Worm (Caenorhabditis elegans): Measurements from ENCODE around the gene Y67H2A.7.

Gene Y67H2A.7

DNA sequence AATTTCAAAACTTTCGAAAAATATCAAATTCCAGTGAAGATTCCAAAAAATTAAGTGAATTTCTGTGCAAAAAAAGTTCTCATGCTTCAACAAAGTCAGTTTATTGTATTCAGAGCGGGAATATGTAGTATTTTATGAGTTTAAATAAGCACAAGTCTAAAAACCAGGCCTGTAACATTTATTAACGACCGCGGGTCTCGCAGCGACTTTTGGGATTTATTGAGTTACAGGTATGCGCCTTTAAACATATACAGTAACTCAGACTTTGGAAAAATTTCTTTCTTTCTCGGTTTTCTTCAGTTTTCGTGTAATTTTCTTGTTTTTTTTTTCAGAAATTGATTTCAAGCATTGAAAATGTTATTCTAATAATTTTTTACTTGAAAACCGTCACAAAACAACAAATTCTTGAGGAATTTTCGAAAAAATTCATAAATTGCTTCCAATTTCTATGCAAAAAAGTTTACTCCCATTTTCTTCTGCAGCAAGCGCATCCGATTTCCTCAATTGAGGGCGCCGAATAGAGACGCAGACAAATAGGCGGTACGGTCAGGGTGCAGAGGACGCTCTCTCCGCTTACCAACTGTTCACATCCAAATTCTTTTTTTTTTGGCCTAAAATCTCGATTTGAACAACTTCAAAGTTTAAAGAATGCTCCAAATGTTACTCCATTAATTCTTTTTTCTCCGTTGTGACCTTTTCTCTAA, 7.9 kb downstream of the Y67H2A.7 start (continued):
- TF ChIP-seq snpc-4 (GFP tag; optimal IDR thresholded peaks at IDR 0.05) (no peak), snpc-4 (tag; optimal IDR thresholded peaks at IDR 0.05) (peak in 2 of 4 experiments; percentile 64), rcor-1 (GFP tag; IDR thresholded peaks at IDR 0.05) (peak; percentile 20; the same call in 1 of the 2 replicates), snpc-3.4 (tag; optimal IDR thresholded peaks at IDR 0.05) (peak; percentile 61), bed-1 (GFP tag; IDR thresholded peaks at IDR 0.05) (no peak), attf-6 (GFP tag; IDR thresholded peaks at IDR 0.05) (peak; percentile 66), lag-1 (GFP tag; IDR thresholded peaks at IDR 0.05) (no peak)

DNA sequence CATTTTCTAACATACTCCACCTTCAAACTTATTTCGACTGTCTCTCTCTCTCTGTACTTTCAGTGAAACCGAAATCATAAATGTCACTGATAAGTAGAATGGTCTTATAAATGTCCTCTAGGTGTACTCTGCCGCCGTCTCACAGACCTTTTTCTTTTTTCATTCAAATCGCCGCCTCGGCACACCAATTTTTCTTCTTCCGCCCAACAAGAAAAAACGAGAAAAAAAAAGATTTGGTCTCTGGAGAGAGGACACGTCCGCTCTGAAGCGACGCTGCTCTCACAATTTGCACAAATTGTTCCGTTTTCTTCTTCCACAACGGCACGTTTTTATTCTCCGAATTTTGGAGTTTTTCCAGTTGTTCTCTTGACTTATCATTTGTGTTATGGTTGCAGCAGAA, 9.6 kb downstream of the Y67H2A.7 start:
- TF ChIP-seq ztf-26 (tag; optimal IDR thresholded peaks at IDR 0.05) (no peak), ZK185.1 (tag; optimal IDR thresholded peaks at IDR 0.05; ENCODE audit: poor library complexity, severe bottlenecking) (peak; percentile 13), C06A6.2 (GFP tag; conservative IDR thresholded peaks at IDR 0.05) (0 out of 2 replicates have a peak, but pooled peaks have one; percentile 18), ama-1 (optimal IDR thresholded peaks at IDR 0.05) (no peak), ama-1 (GFP tag; optimal IDR thresholded peaks at IDR 0.05) (no peak), B0336.3 (GFP tag; IDR thresholded peaks at IDR 0.05) (0 out of 2 replicates have a peak, but pooled peaks have one; percentile 23), lin-26 (GFP tag; IDR thresholded peaks at IDR 0.05) (0 out of 2 replicates have a peak, but pooled peaks have one; percentile 64), ccch-3 (GFP tag; optimal IDR thresholded peaks at IDR 0.05) (no peak), nhr-27 (tag; optimal IDR thresholded peaks at IDR 0.05) (no peak), chd-7 (tag; optimal IDR thresholded peaks at IDR 0.05) (no peak), mel-28 (tag; optimal IDR thresholded peaks at IDR 0.05; ENCODE audit: borderline replicate concordance) (no peak), F57C9.4 (tag; optimal IDR thresholded peaks at IDR 0.05) (no peak), lir-1 (GFP tag; conservative IDR thresholded peaks at IDR 0.05) (no peak), nhr-80 (tag; optimal IDR thresholded peaks at IDR 0.05) (peak; percentile 72), zfh-2 (GFP tag; conservative IDR thresholded peaks at IDR 0.05) (peak; percentile 48; the same call in 1 of the 2 replicates), F23B12.7 (tag; optimal IDR thresholded peaks at IDR 0.05; ENCODE audit: insufficient read depth) (no peak), cebp-1 (GFP tag; IDR thresholded peaks at IDR 0.05) (no peak), cebp-1 (tag; optimal IDR thresholded peaks at IDR 0.05) (peak; percentile 14), sptf-2 (GFP tag; optimal IDR thresholded peaks at IDR 0.05) (no peak), snpc-1.1 (tag; optimal IDR thresholded peaks at IDR 0.05; ENCODE audit: insufficient read depth) (no peak), F33H1.4 (GFP tag; IDR thresholded peaks at IDR 0.05) (no peak), dox-1 (GFP tag; IDR thresholded peaks at IDR 0.05) (peak; percentile 32; the same call in 1 of the 2 replicates), snpc-4 (GFP tag; optimal IDR thresholded peaks at IDR 0.05) (no peak), snpc-4 (tag; optimal IDR thresholded peaks at IDR 0.05) (no peak), ztf-3 (GFP tag; optimal IDR thresholded peaks at IDR 0.05) (no peak), aptf-2 (GFP tag; conservative IDR thresholded peaks at IDR 0.05) (no peak), Y53G8AR.9 (GFP tag; conservative IDR thresholded peaks at IDR 0.05) (no peak), zim-3 (tag; optimal IDR thresholded peaks at IDR 0.05) (no peak), him-1 (tag; optimal IDR thresholded peaks at IDR 0.05) (no peak), pbrm-1 (GFP tag; IDR thresholded peaks at IDR 0.05) (no peak), lin-40 (tag; optimal IDR thresholded peaks at IDR 0.05) (peak; percentile 1)

DNA sequence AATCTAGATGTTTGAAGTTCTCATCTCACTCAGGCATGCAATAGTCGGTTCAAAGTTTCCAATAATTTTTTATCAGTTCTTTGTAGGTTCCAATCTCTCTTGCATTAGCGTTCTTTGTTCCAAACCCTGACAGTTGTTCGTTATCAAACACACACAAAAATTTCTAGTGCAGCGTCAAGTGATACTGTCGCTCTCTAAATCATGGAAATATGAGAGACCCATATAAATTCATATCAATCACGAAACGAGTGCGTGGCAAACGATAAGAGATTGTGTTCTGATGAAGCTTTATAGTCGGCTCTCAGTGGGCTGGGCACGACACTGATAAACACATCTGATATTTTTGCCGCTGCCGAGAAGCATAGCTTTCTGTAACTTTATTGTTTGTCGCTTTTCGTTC, 10.6 kb downstream of the Y67H2A.7 start:
- TF ChIP-seq repo-1 (tag; optimal IDR thresholded peaks at IDR 0.05) (no peak), egl-44 (GFP tag; IDR thresholded peaks at IDR 0.05) (0 out of 2 replicates have a peak, but pooled peaks have one; percentile 39), Y53G8AR.9 (GFP tag; conservative IDR thresholded peaks at IDR 0.05) (0 out of 2 replicates have a peak, but pooled peaks have one; percentile 40), ceh-79 (tag; optimal IDR thresholded peaks at IDR 0.05) (no peak), ceh-91 (GFP tag; IDR thresholded peaks at IDR 0.05) (no peak), dox-1 (GFP tag; IDR thresholded peaks at IDR 0.05) (peak; percentile 59), attf-6 (GFP tag; IDR thresholded peaks at IDR 0.05) (no peak), mxl-1 (tag; optimal IDR thresholded peaks at IDR 0.05) (no peak), ZK185.1 (tag; optimal IDR thresholded peaks at IDR 0.05; ENCODE audit: poor library complexity, severe bottlenecking) (peak; percentile 28), ztf-22 (GFP tag; optimal IDR thresholded peaks at IDR 0.05) (peak; percentile 27), pha-4 (tag; optimal IDR thresholded peaks at IDR 0.05) (peak; percentile 91), aptf-3 (GFP tag; IDR thresholded peaks at IDR 0.05) (no peak), zfh-2 (GFP tag; conservative IDR thresholded peaks at IDR 0.05) (no peak), madf-10 (tag; optimal IDR thresholded peaks at IDR 0.05) (peak; percentile 22), cebp-1 (GFP tag; IDR thresholded peaks at IDR 0.05) (no peak), cebp-1 (tag; optimal IDR thresholded peaks at IDR 0.05) (peak; percentile 37)
